Worm (Caenorhabditis elegans): ENCODE measurements around the gene Y94H6A.10.
"Not testable (repeated sequence)": the region's sequence is repeated elsewhere in the genome, so short reads cannot be mapped to it uniquely, and the experiment has no call there.

Gene Y94H6A.10

ce11 chrIV:2674915-2675314, 35.6 kb downstream of the Y94H6A.10 start, which contains the start of gene gpx-4:
TSS of gene gpx-4 (minus strand) at chrIV:2675015.
- TF ChIP-seq pqm-1 (tag; optimal IDR thresholded peaks at IDR 0.05); snpc-4 (tag; optimal IDR thresholded peaks at IDR 0.05); sea-2 (GFP tag; optimal IDR thresholded peaks at IDR 0.05): not testable (repeated sequence)

DNA sequence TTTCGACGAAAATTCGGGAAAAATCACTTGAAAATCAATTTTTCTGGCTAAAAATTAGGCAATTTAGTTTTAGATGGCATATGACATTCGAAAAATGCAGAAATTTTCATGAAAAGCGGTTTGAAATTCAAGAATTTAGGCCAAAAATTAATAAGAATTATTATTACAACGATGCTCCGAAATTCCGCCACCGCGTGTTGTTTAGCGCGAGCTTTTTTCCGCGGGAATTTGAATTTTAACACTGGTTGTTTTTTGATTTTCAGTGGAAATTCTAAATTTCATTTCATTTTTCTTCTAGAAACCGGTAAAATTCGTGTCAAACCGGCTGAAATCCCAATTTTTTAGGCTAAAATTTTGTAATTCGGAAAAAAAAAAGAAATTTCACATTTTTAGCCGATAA, 39.8 kb downstream of the Y94H6A.10 start:
- TF ChIP-seq pha-4 (tag; optimal IDR thresholded peaks at IDR 0.05), result peak; percentile 19
- TF ChIP-seq nhr-43 (tag; optimal IDR thresholded peaks at IDR 0.05; ENCODE audit: poor library complexity, severe bottlenecking), result no peak
- peak; percentile 30 for TF ChIP-seq lin-15B (tag; optimal IDR thresholded peaks at IDR 0.05)
- TF ChIP-seq elt-1 (tag; optimal IDR thresholded peaks at IDR 0.05), result no peak

DNA sequence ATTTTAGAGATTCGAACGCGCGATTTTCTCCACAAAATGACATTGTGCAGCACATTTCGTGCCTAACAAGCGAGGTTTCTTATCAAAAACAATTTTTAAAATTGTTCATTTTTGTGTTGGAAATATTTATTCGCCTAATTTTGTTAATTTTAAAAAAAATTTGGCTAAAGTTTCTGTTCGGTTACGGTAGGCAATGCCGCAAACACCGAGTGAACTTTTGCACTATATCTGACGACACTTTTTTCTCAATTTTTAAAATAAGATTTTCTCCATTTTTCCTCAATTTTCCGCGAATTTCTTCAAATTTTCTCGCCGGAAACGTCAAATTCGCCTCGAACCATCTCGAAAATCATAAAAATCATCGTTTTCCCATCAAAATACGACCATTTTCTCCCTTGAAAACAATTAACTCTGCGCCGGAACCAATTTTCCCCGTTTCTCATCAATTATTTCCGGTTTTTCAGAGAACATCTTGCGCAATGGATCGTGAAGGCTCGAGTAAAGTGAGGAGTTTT, 43.8 kb downstream of the Y94H6A.10 start, which contains the start of gene Y69A2AR.1:
TSS of gene Y69A2AR.1 (plus strand) at position 465 of the 515 bp plus-strand sequence.
- TF ChIP-seq lin-15B (tag; optimal IDR thresholded peaks at IDR 0.05) (peak; percentile 38), zag-1 (tag; optimal IDR thresholded peaks at IDR 0.05) (no peak), egl-27 (tag; optimal IDR thresholded peaks at IDR 0.05) (no peak), R02D3.7 (tag; optimal IDR thresholded peaks at IDR 0.05) (no peak), nfya-1 (tag; optimal IDR thresholded peaks at IDR 0.05; ENCODE audit: insufficient read depth) (peak; percentile 37), nhr-67 (tag; optimal IDR thresholded peaks at IDR 0.05) (no peak), tbx-2 (tag; optimal IDR thresholded peaks at IDR 0.05) (no peak), nhr-23 (tag; optimal IDR thresholded peaks at IDR 0.05) (no peak), ama-1 (optimal IDR thresholded peaks at IDR 0.05) (no peak), unc-62 (GFP tag; optimal IDR thresholded peaks at IDR 0.05) (no peak), nhr-11 (tag; optimal IDR thresholded peaks at IDR 0.05) (no peak), ztf-11 (tag; optimal IDR thresholded peaks at IDR 0.05) (no peak), fos-1 (tag; optimal IDR thresholded peaks at IDR 0.05) (no peak)

ce11 chrIV:2666127-2666526, 44.3 kb downstream of the Y94H6A.10 start:
- TF ChIP-seq fos-1 (tag; optimal IDR thresholded peaks at IDR 0.05), result no peak
- TF ChIP-seq mdl-1 (tag; optimal IDR thresholded peaks at IDR 0.05), result no peak
- TF ChIP-seq pha-4 (tag; optimal IDR thresholded peaks at IDR 0.05), result peak; percentile 12
- TF ChIP-seq tbx-2 (tag; optimal IDR thresholded peaks at IDR 0.05), result no peak
- no peak for TF ChIP-seq snpc-4 (tag; optimal IDR thresholded peaks at IDR 0.05)
- no peak for TF ChIP-seq mml-1 (tag; optimal IDR thresholded peaks at IDR 0.05)
- no peak for TF ChIP-seq daf-12 (tag; optimal IDR thresholded peaks at IDR 0.05)
- no peak for TF ChIP-seq R02D3.7 (tag; optimal IDR thresholded peaks at IDR 0.05)
- TF ChIP-seq nhr-11 (tag; optimal IDR thresholded peaks at IDR 0.05), result no peak
- no peak for TF ChIP-seq elt-1 (tag; optimal IDR thresholded peaks at IDR 0.05)
- TF ChIP-seq fkh-2 (tag; optimal IDR thresholded peaks at IDR 0.05), result no peak
- no peak for TF ChIP-seq nhr-237 (tag; optimal IDR thresholded peaks at IDR 0.05)
- TF ChIP-seq nhr-67 (tag; optimal IDR thresholded peaks at IDR 0.05), result no peak
- peak; percentile 30 for TF ChIP-seq lin-15B (tag; optimal IDR thresholded peaks at IDR 0.05)

ce11 chrIV:2665388-2665978, 45.0 kb downstream of the Y94H6A.10 start:
- TF ChIP-seq nhr-77 (tag; optimal IDR thresholded peaks at IDR 0.05), result no peak
- TF ChIP-seq egl-5 (tag; optimal IDR thresholded peaks at IDR 0.05), result peak; percentile 33

- no peak for TF ChIP-seq fos-1 (tag; optimal IDR thresholded peaks at IDR 0.05)
- no peak for TF ChIP-seq egl-5 (tag; optimal IDR thresholded peaks at IDR 0.05)
- peak; percentile 4 for TF ChIP-seq lsy-12 (tag; optimal IDR thresholded peaks at IDR 0.05)
- no peak for TF ChIP-seq sea-2 (GFP tag; optimal IDR thresholded peaks at IDR 0.05)
- TF ChIP-seq ceh-16 (tag; optimal IDR thresholded peaks at IDR 0.05), result no peak
- TF ChIP-seq fkh-10 (GFP tag; optimal IDR thresholded peaks at IDR 0.05), result no peak
These were observed 45.6 kb downstream of the Y94H6A.10 start for ce11 chrIV:2664901-2665201.

All from whole organism, L3 larva.